Worm (Caenorhabditis elegans): ENCODE data around the gene ckb-3.

The ckb-3 gene

ce11 chrIII:4414041-4414440, 43.4 kb downstream of the ckb-3 start:
- TF ChIP-seq ceh-14 (tag; optimal IDR thresholded peaks at IDR 0.05) (peak; percentile 41), sox-2 (GFP tag; IDR thresholded peaks at IDR 0.05) (peak; percentile 63), ceh-6 (GFP tag; optimal IDR thresholded peaks at IDR 0.05) (peak; percentile 38), hlh-15 (tag; optimal IDR thresholded peaks at IDR 0.05) (peak; percentile 7), lin-11 (tag; optimal IDR thresholded peaks at IDR 0.05) (peak; percentile 12), pha-2 (tag; optimal IDR thresholded peaks at IDR 0.05) (peak; percentile 42), ceh-45 (GFP tag; IDR thresholded peaks at IDR 0.05) (peak; percentile 66; the same call in 1 of the 2 replicates), unc-42 (tag; optimal IDR thresholded peaks at IDR 0.05) (peak; percentile 5), fkh-6 (tag; optimal IDR thresholded peaks at IDR 0.05) (peak; percentile 19), C38D4.7 (GFP tag; optimal IDR thresholded peaks at IDR 0.05) (peak; percentile 41), ceh-34 (tag; optimal IDR thresholded peaks at IDR 0.05) (peak; percentile 19), ceh-18 (tag; optimal IDR thresholded peaks at IDR 0.05) (peak; percentile 11), Y22D7AL.16 (tag; optimal IDR thresholded peaks at IDR 0.05) (peak; percentile 20), nhr-232 (tag; optimal IDR thresholded peaks at IDR 0.05) (peak; percentile 9), ceh-2 (tag; optimal IDR thresholded peaks at IDR 0.05) (peak; percentile 5), pat-9 (tag; optimal IDR thresholded peaks at IDR 0.05) (peak; percentile 13), K09A11.1 (tag; optimal IDR thresholded peaks at IDR 0.05; ENCODE audit: insufficient read depth) (peak; percentile 22), syd-9 (tag; optimal IDR thresholded peaks at IDR 0.05) (peak; percentile 30), tbx-2 (tag; optimal IDR thresholded peaks at IDR 0.05) (peak; percentile 44), hlh-6 (tag; optimal IDR thresholded peaks at IDR 0.05) (peak; percentile 23), nfya-1 (tag; optimal IDR thresholded peaks at IDR 0.05) (peak; percentile 12), zip-5 (tag; optimal IDR thresholded peaks at IDR 0.05) (peak; percentile 8), fax-1 (tag; optimal IDR thresholded peaks at IDR 0.05) (peak; percentile 20), T23F11.4 (GFP tag; optimal IDR thresholded peaks at IDR 0.05) (peak; percentile 29), elt-2 (tag; optimal IDR thresholded peaks at IDR 0.05) (peak; percentile 57), che-1 (tag; optimal IDR thresholded peaks at IDR 0.05) (peak; percentile 11)

ce11 chrIII:4415135-4415534, 44.5 kb downstream of the ckb-3 start, which contains the start of gene R07E5.11:
Gene R07E5.11, minus strand, starts transcription at chrIII:4415235.
- TF ChIP-seq elt-2 (tag; optimal IDR thresholded peaks at IDR 0.05) (no peak), hlh-30 (tag; optimal IDR thresholded peaks at IDR 0.05; ENCODE audit: insufficient read depth) (no peak), F13H6.1 (tag; optimal IDR thresholded peaks at IDR 0.05) (no peak), ets-4 (tag; optimal IDR thresholded peaks at IDR 0.05) (no peak), pha-2 (tag; optimal IDR thresholded peaks at IDR 0.05) (no peak), elt-4 (tag; optimal IDR thresholded peaks at IDR 0.05) (no peak), ceh-45 (GFP tag; IDR thresholded peaks at IDR 0.05) (no peak), dmd-4 (tag; optimal IDR thresholded peaks at IDR 0.05; ENCODE audit: borderline replicate concordance) (no peak), nhr-11 (tag; optimal IDR thresholded peaks at IDR 0.05) (no peak), K09A11.1 (tag; optimal IDR thresholded peaks at IDR 0.05; ENCODE audit: insufficient read depth) (no peak), C38D4.7 (GFP tag; optimal IDR thresholded peaks at IDR 0.05) (no peak)

ce11 chrIII:4417956-4418355, 47.3 kb downstream of the ckb-3 start, which contains the start of the genes R07E5.19 and pdcd-2:
Gene R07E5.19, minus strand, starts transcription at chrIII:4418056.
Gene pdcd-2, minus strand, starts transcription at chrIII:4418057.
- TF ChIP-seq F13H6.1 (tag; optimal IDR thresholded peaks at IDR 0.05) = no peak

ce11 chrIII:4419117-4419978, 48.7 kb downstream of the ckb-3 start, which contains the start of the genes R07E5.7 and cku-80:
Gene R07E5.7, minus strand, starts transcription at chrIII:4419167.
Gene cku-80, plus strand, starts transcription at chrIII:4419848.
- TF ChIP-seq ceh-6 (GFP tag; optimal IDR thresholded peaks at IDR 0.05) = no peak
- peak; percentile 39 for TF ChIP-seq elt-2 (tag; optimal IDR thresholded peaks at IDR 0.05)
- TF ChIP-seq ceh-2 (tag; optimal IDR thresholded peaks at IDR 0.05) = no peak
- no peak for TF ChIP-seq hlh-15 (tag; optimal IDR thresholded peaks at IDR 0.05)
- TF ChIP-seq nfya-1 (tag; optimal IDR thresholded peaks at IDR 0.05) = peak; percentile 53
- TF ChIP-seq ceh-34 (tag; optimal IDR thresholded peaks at IDR 0.05) = peak; percentile 20
- no peak for TF ChIP-seq lim-6 (tag; optimal IDR thresholded peaks at IDR 0.05)
- TF ChIP-seq gmeb-2 (tag; optimal IDR thresholded peaks at IDR 0.05) = no peak
- TF ChIP-seq unc-42 (tag; optimal IDR thresholded peaks at IDR 0.05) = peak; percentile 17
- TF ChIP-seq nhr-11 (tag; optimal IDR thresholded peaks at IDR 0.05) = no peak
- no peak for TF ChIP-seq ceh-18 (tag; optimal IDR thresholded peaks at IDR 0.05)
- peak; percentile 64 for TF ChIP-seq hlh-30 (tag; optimal IDR thresholded peaks at IDR 0.05; ENCODE audit: insufficient read depth)
- TF ChIP-seq dve-1 (tag; optimal IDR thresholded peaks at IDR 0.05) = no peak
- peak; percentile 12 for TF ChIP-seq pat-9 (tag; optimal IDR thresholded peaks at IDR 0.05)

Measured in whole organism, late embryonic.